Fruit fly (Drosophila melanogaster): Measurements from ENCODE around the gene CCT2.

CCT2 gene

DNA sequence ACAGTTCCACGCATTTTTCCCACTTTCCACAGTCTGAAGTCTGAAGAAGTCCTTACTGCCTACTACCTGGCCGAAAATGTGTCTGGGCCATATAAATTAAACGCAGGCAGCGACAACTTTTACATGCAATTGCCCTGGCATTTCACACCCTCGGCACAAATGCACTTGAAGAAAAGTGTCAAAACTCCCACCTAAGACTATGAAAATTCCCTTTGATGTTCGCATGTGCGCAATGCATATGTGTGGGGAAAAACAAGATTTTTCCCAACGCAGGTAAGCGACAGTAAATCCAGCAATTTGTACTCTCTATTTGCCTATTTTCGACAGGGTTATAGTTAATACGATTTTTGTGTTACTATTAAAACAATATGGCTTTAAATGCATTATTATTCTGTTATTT, 40.1 kb downstream of the CCT2 start:
- no peak for TF ChIP-seq CG3065 (GFP tag; optimal IDR thresholded peaks at IDR 0.05)
- no peak for TF ChIP-seq esg (GFP tag; conservative IDR thresholded peaks at IDR 0.05)
- TF ChIP-seq CG2199 (GFP tag; IDR thresholded peaks at IDR 0.05), result 0 out of 3 replicates have a peak, but pooled peaks have one; percentile 22
- no peak for TF ChIP-seq CG13775 (GFP tag; optimal IDR thresholded peaks at IDR 0.05)
- peak; percentile 68 for TF ChIP-seq twi (tag; optimal IDR thresholded peaks at IDR 0.05)
- no peak for TF ChIP-seq wor (GFP tag; IDR thresholded peaks at IDR 0.05)
- TF ChIP-seq YL-1 (GFP tag; optimal IDR thresholded peaks at IDR 0.05), result no peak
- peak; percentile 1 for TF ChIP-seq CG7556 (GFP tag; optimal IDR thresholded peaks at IDR 0.05)
- TF ChIP-seq CG6765 (GFP tag; optimal IDR thresholded peaks at IDR 0.05), result no peak
- no peak for TF ChIP-seq ato (GFP tag; IDR thresholded peaks at IDR 0.05; ENCODE audit: partially characterized antibody)
- peak; percentile 64 for TF ChIP-seq CG15479 (GFP tag; optimal IDR thresholded peaks at IDR 0.05)
- no peak for TF ChIP-seq CG2120 (GFP tag; optimal IDR thresholded peaks at IDR 0.05)
- TF ChIP-seq Adf1 (GFP tag; IDR thresholded peaks at IDR 0.05), result no peak
- TF ChIP-seq Gug (GFP tag; IDR thresholded peaks at IDR 0.05), result no peak
- TF ChIP-seq Med (GFP tag), result peak; percentile 35
- no peak for TF ChIP-seq ap (GFP tag; IDR thresholded peaks at IDR 0.05)
- TF ChIP-seq CG43689 (GFP tag; IDR thresholded peaks at IDR 0.05), result no peak
- peak; percentile 81 for TF ChIP-seq cad (GFP tag; optimal IDR thresholded peaks at IDR 0.05)
- peak; percentile 1 for TF ChIP-seq grau (tag; optimal IDR thresholded peaks at IDR 0.05)
- no peak for TF ChIP-seq otp (GFP tag; IDR thresholded peaks at IDR 0.05)
- no peak for TF ChIP-seq exex (tag; optimal IDR thresholded peaks at IDR 0.05)
- TF ChIP-seq Mad (GFP tag; optimal IDR thresholded peaks at IDR 0.05), result no peak
- 0 out of 3 replicates have a peak, but pooled peaks have one; percentile 5 for TF ChIP-seq row (GFP tag; IDR thresholded peaks at IDR 0.05)
- no peak for TF ChIP-seq CG12744 (GFP tag; optimal IDR thresholded peaks at IDR 0.05)
- TF ChIP-seq tll (GFP tag; optimal IDR thresholded peaks at IDR 0.05), result peak in 1 of 2 experiments; percentile 81
- no peak for TF ChIP-seq amos (GFP tag; IDR thresholded peaks at IDR 0.05; ENCODE audit: partially characterized antibody)
- no peak for TF ChIP-seq Rx (GFP tag; IDR thresholded peaks at IDR 0.05)
- TF ChIP-seq trh (GFP tag; optimal IDR thresholded peaks at IDR 0.05), result no peak
- TF ChIP-seq CG7928 (GFP tag; optimal IDR thresholded peaks at IDR 0.05), result no peak
- peak; percentile 9 for TF ChIP-seq gem (tag; optimal IDR thresholded peaks at IDR 0.05)
- TF ChIP-seq run (tag; optimal IDR thresholded peaks at IDR 0.05), result no peak
- no peak for TF ChIP-seq tio (GFP tag; optimal IDR thresholded peaks at IDR 0.05)
- TF ChIP-seq zf30C (GFP tag; optimal IDR thresholded peaks at IDR 0.05), result peak; percentile 73
- TF ChIP-seq CG15011 (GFP tag; optimal IDR thresholded peaks at IDR 0.05), result no peak
- TF ChIP-seq eve (GFP tag; optimal IDR thresholded peaks at IDR 0.05), result peak in 1 of 2 experiments; percentile 50
- no peak for TF ChIP-seq CG18619 (GFP tag; optimal IDR thresholded peaks at IDR 0.05)
- TF ChIP-seq odd (GFP tag; optimal IDR thresholded peaks at IDR 0.05), result no peak
- no peak for TF ChIP-seq CG10209 (GFP tag; optimal IDR thresholded peaks at IDR 0.05)
- TF ChIP-seq CG4404 (GFP tag; IDR thresholded peaks at IDR 0.05), result no peak
- peak; percentile 42 for TF ChIP-seq zen (tag; optimal IDR thresholded peaks at IDR 0.05)
- no peak for TF ChIP-seq CG8089 (GFP tag; optimal IDR thresholded peaks at IDR 0.05)
- TF ChIP-seq scrt (GFP tag; optimal IDR thresholded peaks at IDR 0.05), result no peak

DNA sequence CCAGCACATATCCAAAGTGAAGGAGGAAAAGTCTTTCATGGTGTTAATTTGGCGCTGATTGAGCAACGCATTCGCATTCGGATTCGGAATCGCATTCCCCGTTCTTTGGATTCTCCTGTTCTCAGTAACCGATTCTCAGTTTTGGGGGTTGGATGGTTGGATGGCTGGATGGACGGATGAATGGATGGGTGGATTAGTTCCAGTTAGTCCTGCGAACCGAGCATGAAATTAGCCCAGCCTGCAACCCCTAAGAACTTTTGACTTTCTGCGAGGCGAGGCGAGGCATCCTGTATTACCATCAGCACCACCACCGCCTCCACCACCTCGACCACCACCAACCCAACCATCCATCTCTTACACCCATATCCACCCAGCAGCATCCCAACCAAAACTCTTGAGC, 40.9 kb downstream of the CCT2 start:
- peak; percentile 53 for TF ChIP-seq CG5180 (GFP tag; optimal IDR thresholded peaks at IDR 0.05)
- no peak for TF ChIP-seq vvl (GFP tag; IDR thresholded peaks at IDR 0.05)
- TF ChIP-seq sug (tag; optimal IDR thresholded peaks at IDR 0.05), result no peak
- peak; percentile 11 for TF ChIP-seq kni (GFP tag; optimal IDR thresholded peaks at IDR 0.05)
- TF ChIP-seq abd-A (tag; optimal IDR thresholded peaks at IDR 0.05), result peak; percentile 11
- TF ChIP-seq pita (GFP tag; optimal IDR thresholded peaks at IDR 0.05), result no peak
- TF ChIP-seq CG13424 (tag; optimal IDR thresholded peaks at IDR 0.05), result no peak
- no peak for TF ChIP-seq CG3726 (GFP tag; IDR thresholded peaks at IDR 0.05)
- TF ChIP-seq CG7556 (GFP tag; optimal IDR thresholded peaks at IDR 0.05), result no peak
- no peak for TF ChIP-seq CG8944 (GFP tag; optimal IDR thresholded peaks at IDR 0.05)
- TF ChIP-seq her (GFP tag; optimal IDR thresholded peaks at IDR 0.05), result no peak
- no peak for TF ChIP-seq CG31388 (GFP tag; optimal IDR thresholded peaks at IDR 0.05)
- no peak for TF ChIP-seq phol (tag; optimal IDR thresholded peaks at IDR 0.05)
